Worm (Caenorhabditis elegans): ENCODE data around the gene C52G5.3.

DNA sequence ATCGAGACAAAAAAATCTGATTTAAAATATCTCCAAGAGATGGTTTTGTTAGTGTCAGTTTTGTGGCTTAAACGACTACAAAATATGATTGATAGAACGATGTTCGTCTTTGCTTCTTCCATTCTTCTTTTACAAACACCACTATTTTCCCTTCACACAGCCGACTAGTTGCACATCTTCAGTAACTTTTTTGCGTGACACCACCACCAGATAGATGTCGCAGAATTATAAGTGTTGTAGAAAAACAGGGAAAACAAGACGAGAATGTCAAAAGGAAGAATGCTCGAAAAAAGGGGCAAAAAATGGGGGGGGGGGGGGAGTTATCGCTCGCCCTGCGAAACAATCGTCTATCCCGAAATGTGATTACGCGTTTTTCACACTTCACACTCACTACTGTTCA, 19.2 kb downstream of the C52G5.3 start:
- TF ChIP-seq ceh-14 (tag; optimal IDR thresholded peaks at IDR 0.05) (no peak), nfya-1 (tag; optimal IDR thresholded peaks at IDR 0.05) (no peak), ahr-1 (tag; optimal IDR thresholded peaks at IDR 0.05) (no peak), hlh-13 (GFP tag; optimal IDR thresholded peaks at IDR 0.05) (no peak)

Measured in whole organism, late embryonic.